Worm (Caenorhabditis elegans) whole organism, mixed stage, embryonic: ENCODE results near the gene M03C11.1.

Experiments
- bed-3 ChIP-seq: fragments of 200-800 bp; sonication (Bioruptor generic); optimal IDR thresholded peaks from 3 replicates; lab custom pipeline; 2018; ENCODE audit warnings: mild to moderate bottlenecking, missing genetic modification characterization, moderate library complexity, missing compliant biosample characterization
- flh-1 ChIP-seq: fragments of 200-800 bp; sonication (Bioruptor generic); optimal IDR thresholded peaks from 2 replicates; lab custom pipeline; 2018; ENCODE audit warnings: mild to moderate bottlenecking, missing genetic modification characterization, moderate library complexity, missing compliant biosample characterization
- nhr-237 ChIP-seq: fragments of 150-350 bp; optimal IDR thresholded peaks from 2 replicates; lab custom pipeline; 2014; ENCODE audit warnings: missing biosample characterization, missing genetic modification characterization
- pha-4 ChIP-seq: fragments of 150-350 bp; optimal IDR thresholded peaks from 2 replicates; lab custom pipeline; 2018; ENCODE audit warnings: missing biosample characterization, missing genetic modification reagents, missing genetic modification characterization
- sptf-1 ChIP-seq: sonication (generic microtip); optimal IDR thresholded peaks from 2 replicates; lab custom pipeline; 2017; ENCODE audit warnings: mild to moderate bottlenecking, missing genetic modification characterization, moderate library complexity, missing compliant biosample characterization
- unc-39 ChIP-seq: fragments of 150-350 bp; optimal IDR thresholded peaks from 2 replicates; lab custom pipeline; 2014; ENCODE audit warnings: missing biosample characterization, missing genetic modification characterization

DNA sequence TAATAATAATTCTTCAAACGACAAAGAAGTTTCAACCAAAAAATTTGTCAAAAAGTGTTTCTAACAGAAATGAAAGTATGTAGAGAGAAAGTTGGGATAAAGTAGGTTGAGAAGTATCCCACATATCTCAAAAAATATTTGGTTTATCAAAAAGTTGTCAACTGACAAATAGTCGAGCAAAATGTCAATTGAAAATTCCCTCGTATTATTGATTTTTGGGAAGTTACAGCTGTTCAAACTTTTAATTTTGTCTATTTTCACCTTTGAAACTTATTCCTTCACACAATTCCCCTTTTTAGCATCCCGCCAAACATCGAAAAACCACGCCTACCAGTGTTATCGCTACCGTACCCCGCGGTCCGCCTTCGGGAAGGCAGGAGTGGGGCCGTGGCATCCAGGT is 48.8 kb downstream of the M03C11.1 start, which contains the start of gene tbx-8:
- no peak for TF ChIP-seq unc-39 (tag; lab: Kevin White, UChicago)
- no peak for TF ChIP-seq pha-4 (tag; lab: Kevin White, UChicago)
- no peak for TF ChIP-seq sptf-1 (tag; lab: Kevin White, UChicago)
- no peak for TF ChIP-seq nhr-237 (tag; lab: Kevin White, UChicago)
- no peak for TF ChIP-seq bed-3
- no peak for TF ChIP-seq flh-1 (GFP tag; lab: Kevin White, UChicago)
